Fruit fly (Drosophila melanogaster) ovary, adult (tissue): ENCODE data around the gene PDZ-GEF.
A peak's percentile ranks its signal among the peaks of the same experiment; 100 is the strongest.

Source experiments
- CG17801 ChIP-seq: fragments of 200-800 bp; optimal IDR thresholded peaks from 2 replicates; lab custom pipeline; 2019; ENCODE audit warnings: missing biosample characterization, mild to moderate bottlenecking, missing genetic modification characterization, moderate library complexity; ENCODE audit not compliant: partially characterized antibody

PDZ-GEF gene

DNA sequence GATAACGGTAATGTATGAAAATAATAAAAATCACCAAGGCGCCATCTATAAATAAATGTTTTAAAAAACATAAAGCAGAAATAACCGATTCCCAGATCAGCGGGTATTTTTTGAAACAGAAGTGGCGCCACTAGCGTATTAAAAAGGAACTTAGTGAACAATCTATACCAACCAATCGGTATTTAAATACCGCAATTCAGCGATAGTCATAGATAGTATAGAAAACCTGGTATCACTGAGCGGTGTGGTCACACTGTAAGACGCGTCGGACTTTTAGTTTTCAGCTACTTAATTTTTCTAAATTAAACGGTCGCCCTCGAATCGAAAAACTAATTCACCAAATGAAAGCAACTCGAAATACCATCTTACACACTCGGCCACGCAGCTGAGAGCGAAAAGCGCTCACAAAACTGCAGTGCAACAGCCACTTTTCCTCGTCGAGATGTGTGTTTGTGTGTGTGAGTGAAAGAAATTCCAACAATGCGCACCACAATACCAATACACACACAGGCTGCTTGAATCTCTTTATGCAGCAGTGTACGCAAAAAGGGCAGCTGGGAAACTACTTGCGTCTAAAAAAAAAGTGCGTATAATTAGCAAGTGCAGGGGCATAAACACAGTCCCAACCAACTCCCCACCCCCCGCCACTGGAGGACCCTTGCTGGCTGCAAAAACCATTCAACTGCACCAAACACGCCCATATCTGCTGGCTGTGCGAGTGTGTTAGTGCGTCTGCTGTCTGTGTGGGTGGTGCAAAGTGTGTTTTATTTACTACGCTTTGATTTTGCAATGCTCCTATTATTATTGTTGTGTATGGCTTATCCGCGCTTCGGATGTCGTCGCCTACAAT is at the start of gene PDZ-GEF:
Gene PDZ-GEF (plus strand): TSS at position 232 of the 850 bp plus-strand sequence.
- no peak for TF ChIP-seq CG17801

DNA sequence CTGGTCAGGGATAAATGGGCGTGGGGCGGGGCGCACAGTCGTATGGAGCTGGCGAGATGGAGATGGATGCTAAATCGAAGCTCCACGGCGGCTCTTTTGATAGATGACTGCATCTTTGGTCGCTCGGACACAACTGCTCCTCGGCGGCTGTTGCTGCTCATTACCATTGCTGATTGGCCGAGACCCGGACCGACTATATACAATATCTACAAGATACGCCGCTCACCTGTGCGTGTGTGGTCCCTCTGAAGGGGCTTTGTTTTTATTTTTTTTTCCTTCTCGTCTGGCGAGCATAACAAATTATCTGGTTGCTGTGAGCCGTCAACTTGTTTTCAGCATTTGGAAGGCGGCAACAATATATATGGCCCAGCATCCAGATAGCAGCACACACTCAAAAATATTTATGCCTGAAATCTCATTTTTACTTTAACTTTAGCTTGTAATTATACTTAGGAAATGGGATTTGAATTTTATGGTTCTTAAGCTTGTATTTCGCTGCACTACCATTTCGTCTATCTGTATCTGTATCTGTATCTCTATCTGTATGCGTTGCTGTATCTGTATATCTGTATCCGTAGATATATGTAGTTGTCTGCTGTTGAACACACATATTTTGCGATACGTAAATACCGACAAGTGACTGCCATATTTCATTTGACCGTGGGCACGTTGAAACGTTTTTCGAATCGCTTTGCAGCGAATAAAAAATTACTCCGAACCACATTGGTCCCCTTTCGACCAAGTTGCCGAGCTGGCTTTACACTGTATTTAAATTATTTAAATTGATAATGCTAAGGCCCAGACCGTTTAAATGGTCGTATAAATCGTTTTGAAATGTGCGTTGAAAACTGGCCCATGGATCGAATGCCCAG is 49.4 kb upstream of the PDZ-GEF start:
- no peak for TF ChIP-seq CG17801

DNA sequence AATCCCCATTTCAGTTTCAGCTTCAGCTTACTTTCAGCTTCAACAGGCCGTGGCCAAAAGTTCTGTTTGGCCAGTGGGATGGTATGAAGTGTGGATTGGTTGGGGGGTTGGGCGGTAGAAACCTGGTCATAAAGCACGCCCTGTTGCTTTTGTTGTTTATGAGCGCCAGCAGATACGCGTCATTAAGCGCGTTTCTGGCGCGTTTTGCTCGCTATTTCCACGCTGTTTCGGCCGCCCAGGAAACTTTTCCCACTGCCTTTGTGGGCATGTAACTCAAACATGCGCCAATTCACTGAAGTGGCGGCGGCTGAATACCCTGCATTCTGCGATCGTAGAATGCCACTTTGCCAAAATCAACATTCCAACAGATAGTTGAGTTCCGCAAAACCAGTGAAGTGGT is 47.6 kb upstream of the PDZ-GEF start:
- TF ChIP-seq CG17801, result no peak

DNA sequence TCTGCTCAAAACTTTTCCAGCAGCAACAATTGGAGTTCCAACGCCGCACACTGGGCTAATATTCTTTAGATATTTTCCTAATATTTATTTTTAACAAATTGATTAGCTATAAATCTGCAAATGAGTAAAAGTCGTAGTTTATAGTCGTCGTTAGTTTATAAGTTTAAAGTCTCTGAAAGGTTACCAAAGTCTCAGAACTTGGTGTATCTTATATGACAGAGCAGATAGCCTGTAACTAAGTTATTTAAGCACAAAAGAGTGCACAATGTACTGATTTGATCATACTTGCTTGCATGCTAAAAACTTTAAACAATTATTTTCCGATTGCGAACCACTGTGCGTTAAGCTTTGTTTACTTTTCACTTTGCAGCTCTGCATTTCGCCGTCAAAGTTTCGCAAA is 46.8 kb upstream of the PDZ-GEF start:
- peak; percentile 33 for TF ChIP-seq CG17801

DNA sequence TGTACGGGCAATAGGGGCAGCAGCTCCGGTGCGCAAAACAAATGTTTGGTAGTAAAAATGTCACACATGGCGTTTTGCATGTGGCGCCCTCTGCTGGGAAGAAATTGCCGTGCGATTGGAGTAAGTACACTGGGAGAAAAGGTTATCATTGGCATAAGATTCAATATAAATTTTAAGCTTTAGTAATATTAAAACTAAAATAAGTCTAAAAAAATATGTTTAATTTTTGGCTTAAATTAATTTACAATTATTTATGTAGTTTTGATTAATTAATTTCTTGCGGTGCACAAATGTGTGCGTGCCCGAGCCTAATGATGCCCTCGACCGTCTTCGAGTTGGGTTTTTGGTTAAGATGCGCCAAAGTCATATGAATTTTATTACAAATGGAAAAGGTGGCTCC is 43.2 kb upstream of the PDZ-GEF start:
- no peak for TF ChIP-seq CG17801

DNA sequence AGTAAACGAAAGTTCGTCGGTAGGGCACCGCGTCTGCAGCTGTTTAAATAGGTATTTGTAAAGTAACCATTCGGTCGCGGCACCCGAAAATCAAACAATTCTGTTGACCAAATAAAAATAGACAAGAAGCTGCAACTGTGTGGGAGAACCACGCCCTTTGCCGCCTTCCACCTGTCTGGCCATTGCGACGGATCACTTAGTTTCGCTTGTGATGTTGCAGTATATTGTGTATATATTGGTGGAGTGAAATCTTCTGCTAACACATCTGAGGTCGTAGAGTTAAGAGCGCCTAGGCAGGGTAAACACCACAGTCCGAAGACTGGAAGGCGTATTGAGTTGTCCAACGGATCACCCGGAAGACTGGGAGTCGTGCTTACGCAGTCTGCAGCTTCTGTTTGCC is 40.2 kb upstream of the PDZ-GEF start:
- TF ChIP-seq CG17801, result no peak

DNA sequence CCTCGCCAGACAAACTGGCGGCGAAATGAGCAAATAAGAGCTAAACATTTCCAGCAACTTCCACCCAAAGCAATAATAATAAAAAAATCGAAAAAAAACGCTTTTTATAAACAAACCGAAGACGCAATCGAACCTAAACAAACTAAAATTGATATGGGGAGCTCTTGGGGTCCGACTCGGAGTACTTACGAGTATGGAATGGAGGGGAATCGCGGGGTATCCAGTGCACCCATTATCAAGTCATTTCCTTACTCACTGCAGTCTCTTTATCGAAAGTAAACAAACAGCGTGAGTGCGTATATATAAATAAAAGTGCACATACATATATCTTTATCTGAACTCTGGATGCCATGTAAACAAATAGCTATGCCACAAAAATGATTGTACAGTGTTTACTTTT is 32.0 kb upstream of the PDZ-GEF start:
- TF ChIP-seq CG17801, result no peak

DNA sequence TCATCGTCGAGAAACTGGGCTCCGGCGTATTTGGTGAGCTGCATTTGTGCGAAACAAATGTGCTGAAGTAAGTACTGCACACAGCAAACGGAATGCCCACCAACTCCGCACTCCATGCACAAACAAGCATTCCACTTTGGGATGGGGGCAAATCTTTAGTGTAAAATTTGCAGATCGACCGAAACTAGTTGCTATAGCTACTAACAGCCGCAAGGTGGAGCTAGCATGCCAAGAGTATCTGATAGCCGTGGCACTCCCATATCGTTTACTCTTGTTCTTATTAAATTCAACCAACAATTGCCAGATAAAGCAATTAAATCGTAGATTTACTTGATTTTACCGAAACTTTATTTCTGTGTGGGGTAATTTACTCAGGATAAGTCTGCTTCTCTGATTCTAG is 22.0 kb upstream of the PDZ-GEF start:
- no peak for TF ChIP-seq CG17801

DNA sequence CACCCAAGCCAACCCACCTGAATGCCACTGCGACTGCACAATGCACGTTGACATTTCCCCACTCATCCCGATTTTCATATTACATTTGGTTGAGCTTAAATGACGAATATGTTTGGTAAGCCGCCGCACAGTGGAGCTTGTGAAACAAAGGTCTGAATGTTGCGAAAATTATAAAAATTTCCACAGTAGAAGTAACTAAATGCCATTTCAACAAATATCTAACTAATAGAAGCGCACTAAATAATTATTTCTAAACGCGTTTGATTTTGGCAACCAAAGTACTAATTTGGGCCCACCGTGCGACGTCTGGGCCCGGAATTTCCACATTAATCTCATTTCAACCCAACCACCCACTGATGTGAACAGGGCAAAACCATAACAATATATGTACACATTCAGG is 16.7 kb upstream of the PDZ-GEF start:
- TF ChIP-seq CG17801, result no peak

DNA sequence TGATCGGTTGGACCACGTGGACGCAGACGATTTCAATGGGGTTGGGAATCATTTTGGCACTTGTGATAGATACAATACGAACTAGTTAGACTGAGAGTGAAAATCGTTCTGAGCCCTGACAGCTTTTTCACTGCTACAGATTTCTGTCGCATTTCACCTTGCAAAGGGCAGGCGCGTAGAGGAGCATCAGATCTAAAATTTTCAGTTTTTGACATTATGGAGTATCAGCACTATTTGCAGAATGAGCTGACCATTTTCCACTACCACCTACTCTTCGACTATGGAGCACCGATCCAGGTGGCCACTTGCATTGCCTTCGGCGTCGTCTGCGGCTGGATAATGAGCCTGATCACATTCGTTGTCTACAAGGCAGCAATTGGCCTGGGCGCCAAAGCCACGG is 14.9 kb upstream of the PDZ-GEF start, which contains the start of the genes CG43922 and CG13984:
Gene CG43922 (minus strand): TSS at position 101 of the 400 bp plus-strand sequence.
Gene CG13984 (plus strand): TSS at position 169 of the 400 bp plus-strand sequence.
- no peak for TF ChIP-seq CG17801

DNA sequence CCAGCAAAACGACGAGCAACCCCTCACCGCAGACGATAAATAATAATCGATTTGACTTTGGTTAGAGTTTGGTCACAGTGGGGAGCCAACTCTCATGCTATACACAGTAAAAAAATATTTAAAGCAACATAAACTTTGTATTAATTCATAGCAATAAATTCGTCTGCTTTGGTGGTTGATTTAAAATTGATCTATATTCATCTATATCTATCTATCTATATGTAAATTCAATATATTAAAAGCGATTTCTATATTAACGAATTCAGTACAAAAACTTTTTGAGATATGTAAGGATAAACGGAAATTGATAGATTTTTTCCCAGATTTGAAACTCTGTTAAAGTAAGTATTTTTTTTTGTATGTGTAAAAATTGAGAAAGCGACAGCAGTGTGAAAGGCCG is 13.7 kb upstream of the PDZ-GEF start:
- TF ChIP-seq CG17801, result no peak

DNA sequence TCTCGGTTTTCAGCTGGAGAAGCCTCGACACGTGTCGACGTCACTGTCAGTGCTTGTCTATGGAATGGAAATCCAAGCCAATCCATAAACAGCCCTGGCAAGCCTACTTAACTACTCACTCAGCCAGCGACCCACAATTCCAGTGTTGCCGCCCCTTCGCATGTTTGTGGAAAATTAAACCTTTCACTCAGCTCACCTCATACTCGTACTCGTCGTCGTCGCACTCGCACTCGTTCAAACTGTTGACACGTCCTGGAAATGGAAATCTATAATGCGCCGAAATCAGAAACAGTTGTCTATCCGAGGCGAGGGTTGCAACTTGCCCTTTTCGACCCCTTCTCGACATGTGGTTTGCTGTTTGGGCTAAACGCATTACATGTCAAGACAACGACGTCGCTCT is 4.5 kb upstream of the PDZ-GEF start:
- no peak for TF ChIP-seq CG17801

DNA sequence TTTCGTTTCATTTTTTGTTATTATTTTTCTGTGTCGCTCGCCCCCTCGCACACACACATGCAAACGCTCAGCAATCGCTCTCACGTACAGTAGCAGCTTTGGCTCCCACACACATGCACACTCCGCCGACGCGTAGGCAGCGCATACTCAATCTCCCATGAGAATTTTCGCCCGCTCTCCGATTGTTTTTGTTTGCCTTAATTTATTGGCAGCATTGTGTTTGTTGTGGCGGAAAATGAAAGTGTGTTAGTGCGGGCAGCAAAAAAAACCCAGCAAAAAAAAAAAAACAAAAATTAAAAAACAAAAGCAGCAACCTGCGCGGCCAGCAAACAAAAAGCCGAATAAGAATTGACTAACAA is 798 bp downstream of the PDZ-GEF start:
- peak; percentile 89 for TF ChIP-seq CG17801

DNA sequence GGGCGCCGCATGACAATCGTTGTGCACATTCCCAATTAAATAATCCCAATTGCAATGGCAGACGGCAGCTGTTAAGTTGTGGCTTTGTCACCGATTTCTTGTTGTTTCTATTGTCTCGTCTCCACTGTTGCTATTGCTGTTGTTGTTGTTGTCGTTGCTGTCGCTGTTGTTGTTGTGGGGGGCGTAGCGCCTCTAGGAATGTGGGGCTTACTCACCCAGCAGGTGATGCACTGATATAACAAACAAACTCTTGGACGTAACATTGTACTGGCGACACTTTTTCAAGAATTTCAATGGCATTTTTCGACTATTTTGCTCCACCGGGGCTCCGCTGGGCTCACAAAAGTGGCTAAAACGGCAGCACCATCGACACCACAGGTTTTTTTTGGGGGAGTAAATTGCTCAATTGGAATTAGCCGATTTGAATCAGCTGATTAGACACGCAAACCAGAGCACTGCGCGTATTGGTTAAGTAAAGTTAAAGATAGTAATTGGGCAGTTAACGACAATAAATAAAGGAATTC is 14.3 kb downstream of the PDZ-GEF start:
- TF ChIP-seq CG17801, result no peak

DNA sequence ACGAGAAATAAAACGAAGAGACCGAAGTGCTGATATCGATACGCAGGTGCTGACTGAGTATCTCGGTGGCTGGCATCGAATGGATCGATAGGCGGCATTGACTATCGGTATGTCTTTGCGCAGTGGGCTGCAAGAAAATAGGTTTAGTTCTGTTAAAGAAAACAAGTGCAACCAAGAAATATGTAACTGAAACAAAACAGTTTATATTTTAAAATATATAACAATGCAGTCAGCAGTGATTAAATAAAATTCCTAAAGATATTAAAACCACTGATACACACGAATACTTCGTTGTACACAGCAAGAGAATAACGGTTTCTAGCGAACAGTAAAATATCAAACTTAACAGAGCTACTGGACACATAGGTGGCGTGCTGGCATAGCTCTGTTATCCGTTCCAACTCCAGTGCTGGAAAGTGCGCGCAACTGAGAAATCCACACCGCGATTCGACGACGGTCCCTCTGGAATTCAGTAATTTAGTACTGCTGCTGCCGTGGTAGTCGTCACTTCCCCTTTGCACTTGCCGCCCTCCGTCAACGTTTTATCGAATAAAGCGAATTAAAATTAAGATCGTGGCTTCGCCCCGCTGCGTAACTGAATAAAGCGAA is 14.9 kb downstream of the PDZ-GEF start, which contains the start of the genes Pez and Cpr:
Gene Pez (minus strand): TSS at position 305 of the 609 bp plus-strand sequence.
Gene Cpr (plus strand): TSS at position 470 of the 609 bp plus-strand sequence.
- TF ChIP-seq CG17801, result peak; percentile 42
